Fruit fly (Drosophila melanogaster): Measurements from ENCODE around the gene CG33965.
"Not testable (repeated sequence)": the region's sequence is repeated elsewhere in the genome, so short reads cannot be mapped to it uniquely, and the experiment has no call there.

DNA sequence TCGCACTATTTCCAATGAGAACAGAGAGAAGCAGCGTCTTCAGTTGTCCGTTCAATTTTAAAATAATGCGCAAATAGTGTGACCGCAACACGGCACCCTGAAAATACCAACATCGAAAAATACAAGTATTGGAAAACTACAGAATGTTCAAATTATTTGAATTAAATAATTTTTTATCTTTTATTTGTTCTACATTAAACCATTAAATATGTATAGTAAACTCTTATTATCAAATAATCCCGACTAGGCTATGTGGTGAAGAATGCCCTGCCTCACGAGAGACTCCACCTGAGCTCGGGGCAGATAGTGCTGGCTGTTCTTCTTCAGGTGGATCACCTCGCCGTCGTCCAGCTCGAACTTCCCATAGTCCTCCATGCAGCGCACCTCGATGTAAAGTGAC lies 14.1 kb downstream of the CG33965 start, which contains the start of gene CG32318:
- not testable (repeated sequence) for TF ChIP-seq Dll (optimal IDR thresholded peaks at IDR 0.05); psq (optimal IDR thresholded peaks at IDR 0.05); EcR (GFP tag; optimal IDR thresholded peaks at IDR 0.05); CG8478 (optimal IDR thresholded peaks at IDR 0.05); pan (optimal IDR thresholded peaks at IDR 0.05)
